Fruit fly (Drosophila melanogaster): ENCODE measurements around the gene Cyp313b1.

Gene Cyp313b1

dm6 chr3R:8669900-8670528 lies 24.6 kb upstream of the Cyp313b1 start:
- TF ChIP-seq CG32264 (GFP tag; optimal IDR thresholded peaks at IDR 0.05), result peak; percentile 31
- no peak for TF ChIP-seq dl (GFP tag; optimal IDR thresholded peaks at IDR 0.05; ENCODE audit: insufficient read depth in 1 of 2, partially characterized antibody in 2 of 2)
- TF ChIP-seq ey (GFP tag; optimal IDR thresholded peaks at IDR 0.05), result peak; percentile 54
- no peak for TF ChIP-seq woc (GFP tag; optimal IDR thresholded peaks at IDR 0.05)
- peak; percentile 67 for TF ChIP-seq h (GFP tag; optimal IDR thresholded peaks at IDR 0.05)
- TF ChIP-seq fru (GFP tag; optimal IDR thresholded peaks at IDR 0.05), result no peak
- TF ChIP-seq Rel (GFP tag; optimal IDR thresholded peaks at IDR 0.05), result peak; percentile 24
- TF ChIP-seq Rel (tag; optimal IDR thresholded peaks at IDR 0.05), result no peak
- TF ChIP-seq rgr (GFP tag; optimal IDR thresholded peaks at IDR 0.05), result peak; percentile 28
- peak; percentile 29 for TF ChIP-seq Hnf4 (GFP tag; optimal IDR thresholded peaks at IDR 0.05)
- TF ChIP-seq foxo (GFP tag; optimal IDR thresholded peaks at IDR 0.05), result peak; percentile 8 to 48

dm6 chr3R:8669029-8669707 lies 23.7 kb upstream of the Cyp313b1 start:
- peak; percentile 99 for TF ChIP-seq OdsH (GFP tag; optimal IDR thresholded peaks at IDR 0.05)
- peak; percentile 96 for TF ChIP-seq HLH106 (tag; optimal IDR thresholded peaks at IDR 0.05)
- TF ChIP-seq lola (GFP tag; optimal IDR thresholded peaks at IDR 0.05), result no peak
- TF ChIP-seq br (GFP tag; optimal IDR thresholded peaks at IDR 0.05), result peak; percentile 98
- TF ChIP-seq jim (GFP tag; optimal IDR thresholded peaks at IDR 0.05), result no peak
- peak in 1 of 2 experiments; percentile 16 for TF ChIP-seq dl (GFP tag; optimal IDR thresholded peaks at IDR 0.05; ENCODE audit: insufficient read depth in 1 of 2, partially characterized antibody in 2 of 2)
- no peak for TF ChIP-seq usp (GFP tag; optimal IDR thresholded peaks at IDR 0.05)
- peak; percentile 17 for TF ChIP-seq Myc (optimal IDR thresholded peaks at IDR 0.05)
- TF ChIP-seq CrebA (GFP tag; optimal IDR thresholded peaks at IDR 0.05; ENCODE audit: borderline replicate concordance), result peak; percentile 96
- peak; percentile 98 for TF ChIP-seq woc (GFP tag; optimal IDR thresholded peaks at IDR 0.05)
- TF ChIP-seq ey (GFP tag; optimal IDR thresholded peaks at IDR 0.05), result peak; percentile 98
- TF ChIP-seq Dif (GFP tag; optimal IDR thresholded peaks at IDR 0.05; ENCODE audit: partially characterized antibody), result peak; percentile 80
- peak; percentile 90 for TF ChIP-seq Mio (GFP tag; optimal IDR thresholded peaks at IDR 0.05)
- TF ChIP-seq GATAd (GFP tag; optimal IDR thresholded peaks at IDR 0.05), result no peak
- TF ChIP-seq psq (GFP tag; optimal IDR thresholded peaks at IDR 0.05), result peak; percentile 94
- TF ChIP-seq h (GFP tag; optimal IDR thresholded peaks at IDR 0.05), result peak; percentile 99
- TF ChIP-seq N (GFP tag; optimal IDR thresholded peaks at IDR 0.05), result no peak
- TF ChIP-seq Hr78 (GFP tag; optimal IDR thresholded peaks at IDR 0.05), result no peak
- peak; percentile 93 for TF ChIP-seq CG32264 (GFP tag; optimal IDR thresholded peaks at IDR 0.05)
- TF ChIP-seq dsf (GFP tag; optimal IDR thresholded peaks at IDR 0.05; ENCODE audit: borderline replicate concordance), result peak; percentile 85
- peak; percentile 89 for TF ChIP-seq dmrt93B (GFP tag; optimal IDR thresholded peaks at IDR 0.05)
- peak; percentile 95 for TF ChIP-seq sage (GFP tag; optimal IDR thresholded peaks at IDR 0.05)
- peak; percentile 10 for TF ChIP-seq Hr83 (GFP tag; optimal IDR thresholded peaks at IDR 0.05; ENCODE audit: poor library complexity, severe bottlenecking)
- TF ChIP-seq rgr (GFP tag; optimal IDR thresholded peaks at IDR 0.05), result peak; percentile 98
- TF ChIP-seq pan (optimal IDR thresholded peaks at IDR 0.05), result no peak
- peak; percentile 98 for TF ChIP-seq fru (GFP tag; optimal IDR thresholded peaks at IDR 0.05)
- no peak for TF ChIP-seq Abd-B (GFP tag; optimal IDR thresholded peaks at IDR 0.05)
- peak; percentile 97 for TF ChIP-seq Sp1 (GFP tag; optimal IDR thresholded peaks at IDR 0.05)
- TF ChIP-seq Jra (GFP tag; optimal IDR thresholded peaks at IDR 0.05), result peak; percentile 95
- TF ChIP-seq Dfd (GFP tag; optimal IDR thresholded peaks at IDR 0.05), result no peak
- peak; percentile 96 for TF ChIP-seq sv (GFP tag; optimal IDR thresholded peaks at IDR 0.05)
- peak; percentile 97 for TF ChIP-seq Hnf4 (GFP tag; optimal IDR thresholded peaks at IDR 0.05)
- TF ChIP-seq Rel (GFP tag; optimal IDR thresholded peaks at IDR 0.05), result peak; percentile 88
- TF ChIP-seq Rel (tag; optimal IDR thresholded peaks at IDR 0.05), result peak; percentile 86
- TF ChIP-seq CG9705 (GFP tag; optimal IDR thresholded peaks at IDR 0.05), result peak; percentile 92
- peak; percentile 96 for TF ChIP-seq brk (GFP tag; optimal IDR thresholded peaks at IDR 0.05)
- no peak for TF ChIP-seq Vsx2 (GFP tag; optimal IDR thresholded peaks at IDR 0.05; ENCODE audit: partially characterized antibody)
- no peak for TF ChIP-seq tai (GFP tag; optimal IDR thresholded peaks at IDR 0.05)
- peak; percentile 92 to 99 for TF ChIP-seq foxo (GFP tag; optimal IDR thresholded peaks at IDR 0.05)
